Fruit fly (Drosophila melanogaster) whole organism, embryonic: ENCODE data around the gene Kah.

Source experiments
- ATbp ChIP-seq: fragments of 200-800 bp; sonication (Bioruptor generic); optimal IDR thresholded peaks from 2 replicates; lab custom pipeline; 2017; ENCODE audit warnings: missing biosample characterization, mild to moderate bottlenecking, missing genetic modification characterization, missing genetic modification reagents
- Aef1 ChIP-seq: fragments of 200-800 bp; sonication (Bioruptor generic); IDR thresholded peaks from 3 replicates; pipeline ENCODE4 v1.3.6; 2022; ENCODE audit warnings: missing biosample characterization, missing genetic modification characterization
- Atf-2 ChIP-seq: fragments of 200-800 bp; sonication (Bioruptor generic); optimal IDR thresholded peaks from 2 replicates; lab custom pipeline; 2016; ENCODE audit warnings: missing biosample characterization, missing genetic modification characterization
- Atf3 ChIP-seq: fragments of 200-800 bp; sonication (Bioruptor generic); optimal IDR thresholded peaks from 3 replicates; lab custom pipeline; 2016; ENCODE audit warnings: missing biosample characterization, missing genetic modification characterization
- CG11456 ChIP-seq: fragments of 200-800 bp; sonication (Bioruptor generic); IDR thresholded peaks from 3 replicates; pipeline ENCODE4 v1.3.6; 2022; ENCODE audit warnings: missing biosample characterization, missing genetic modification characterization
- CG13624 ChIP-seq: fragments of 200-800 bp; sonication (Bioruptor generic); optimal IDR thresholded peaks from 2 replicates; lab custom pipeline; 2016; ENCODE audit warnings: missing biosample characterization, missing genetic modification characterization
- CG16813 ChIP-seq: fragments of 200-800 bp; sonication (Bioruptor generic); IDR thresholded peaks from 3 replicates; pipeline ENCODE4 v1.3.6; 2022; ENCODE audit warnings: missing biosample characterization, missing genetic modification characterization; ENCODE audit not compliant: partially characterized antibody
- CG17912 ChIP-seq: fragments of 200-800 bp; sonication (Bioruptor generic); optimal IDR thresholded peaks from 2 replicates; lab custom pipeline; 2018; ENCODE audit warnings: missing biosample characterization, mild to moderate bottlenecking, missing genetic modification characterization
- CG2116 ChIP-seq: fragments of 200-800 bp; sonication (Bioruptor generic); optimal IDR thresholded peaks from 3 replicates; lab custom pipeline; 2018; ENCODE audit warnings: missing biosample characterization, mild to moderate bottlenecking, missing genetic modification characterization
- CG2120 ChIP-seq: fragments of 200-800 bp; sonication (Bioruptor generic); optimal IDR thresholded peaks from 3 replicates; lab custom pipeline; 2016; ENCODE audit warnings: missing biosample characterization, missing genetic modification characterization
- CG30403 ChIP-seq: fragments of 200-800 bp; sonication (Bioruptor generic); optimal IDR thresholded peaks from 3 replicates; lab custom pipeline; 2016; ENCODE audit warnings: missing biosample characterization, missing genetic modification characterization
- CG31441 ChIP-seq: fragments of 200-800 bp; sonication (Bioruptor generic); IDR thresholded peaks from 2 replicates; pipeline ENCODE4 v1.3.6; 2022; ENCODE audit warnings: missing biosample characterization, missing genetic modification characterization
- CG4282 ChIP-seq: fragments of 200-800 bp; sonication (Bioruptor generic); optimal IDR thresholded peaks from 2 replicates; lab custom pipeline; 2016; ENCODE audit warnings: missing biosample characterization, missing genetic modification characterization
- CG6654 ChIP-seq: fragments of 200-800 bp; sonication (Bioruptor generic); optimal IDR thresholded peaks from 2 replicates; lab custom pipeline; 2017; ENCODE audit warnings: missing biosample characterization, mild to moderate bottlenecking, missing genetic modification characterization
- CG6813 ChIP-seq: fragments of 200-800 bp; sonication (Bioruptor generic); optimal IDR thresholded peaks from 2 replicates; lab custom pipeline; 2017; ENCODE audit warnings: missing biosample characterization, missing genetic modification characterization, mild to moderate bottlenecking, moderate library complexity, missing genetic modification reagents
- CG7745 ChIP-seq: fragments of 200-800 bp; sonication (Bioruptor generic); optimal IDR thresholded peaks from 2 replicates; lab custom pipeline; 2018; ENCODE audit warnings: missing biosample characterization, mild to moderate bottlenecking, missing genetic modification characterization, moderate library complexity
- CG7839 ChIP-seq: fragments of 200-800 bp; sonication (Bioruptor generic); optimal IDR thresholded peaks from 3 replicates; lab custom pipeline; 2018; ENCODE audit warnings: missing biosample characterization, mild to moderate bottlenecking, missing genetic modification characterization, moderate library complexity
- CG9215 ChIP-seq: fragments of 200-800 bp; sonication (Bioruptor generic); IDR thresholded peaks from 2 replicates; pipeline ENCODE4 v1.3.6; 2022; ENCODE audit warnings: missing biosample characterization, missing genetic modification characterization
- D ChIP-seq, 2 experiments: fragments of 200-800 bp in 1 of 2; fragments of >200 bp in 1 of 2; sonication (Bioruptor generic) in 1 of 2; optimal IDR thresholded peaks; 2 replicates in 1 of 2; 3 replicates in 1 of 2; lab custom pipeline; 2017; ENCODE audit warnings: mild to moderate bottlenecking in 1 of 2, missing biosample characterization in 1 of 2, missing genetic modification characterization in 1 of 2, missing genetic modification reagents in 1 of 2
- Ets65A ChIP-seq: fragments of 200-800 bp; sonication (Bioruptor generic); peaks from one replicate; lab custom pipeline; 2016; ENCODE audit warnings: missing biosample characterization, missing genetic modification characterization
- Hmr ChIP-seq: fragments of 200-800 bp; sonication (Bioruptor generic); optimal IDR thresholded peaks from 3 replicates; lab custom pipeline; 2017; ENCODE audit warnings: mild to moderate bottlenecking, missing biosample characterization, missing genetic modification reagents, missing genetic modification characterization
- MTF-1 ChIP-seq: fragments of 200-800 bp; sonication (Bioruptor generic); optimal IDR thresholded peaks from 2 replicates; lab custom pipeline; 2018; ENCODE audit warnings: missing biosample characterization, mild to moderate bottlenecking, missing genetic modification characterization, borderline replicate concordance
- Mad ChIP-seq: fragments of 200-800 bp; sonication (Bioruptor generic); optimal IDR thresholded peaks from 2 replicates; lab custom pipeline; 2016; ENCODE audit warnings: missing biosample characterization, missing genetic modification characterization
- Meics ChIP-seq: fragments of 200-800 bp; sonication (Bioruptor generic); optimal IDR thresholded peaks from 2 replicates; lab custom pipeline; 2017; ENCODE audit warnings: missing biosample characterization, mild to moderate bottlenecking, missing genetic modification characterization
- Mrtf ChIP-seq: fragments of 200-800 bp; sonication (Bioruptor generic); IDR thresholded peaks from 3 replicates; pipeline ENCODE4 v1.3.6; 2022; ENCODE audit warnings: missing biosample characterization, missing genetic modification characterization
- PHDP ChIP-seq: fragments of 200-800 bp; sonication (Bioruptor generic); optimal IDR thresholded peaks from 3 replicates; lab custom pipeline; 2018; ENCODE audit warnings: missing biosample characterization, mild to moderate bottlenecking, missing genetic modification characterization, moderate library complexity
- Ravus ChIP-seq: fragments of 200-800 bp; sonication (Bioruptor generic); IDR thresholded peaks from 2 replicates; pipeline ENCODE4 v1.3.6; 2022; ENCODE audit warnings: missing biosample characterization, missing genetic modification characterization
- Sin3A ChIP-seq: fragments of >200 bp; optimal IDR thresholded peaks from 2 replicates; lab custom pipeline; 2018
- Sox100B ChIP-seq: fragments of 200-800 bp; sonication (Bioruptor generic); optimal IDR thresholded peaks from 3 replicates; lab custom pipeline; 2018; ENCODE audit warnings: missing biosample characterization, mild to moderate bottlenecking, missing genetic modification characterization
- chm ChIP-seq: fragments of 200-800 bp; sonication (Bioruptor generic); IDR thresholded peaks from 2 replicates; pipeline ENCODE4 v1.3.6; 2022; ENCODE audit warnings: missing biosample characterization, missing genetic modification characterization
- chn ChIP-seq: fragments of 200-800 bp; sonication (Bioruptor generic); optimal IDR thresholded peaks from 2 replicates; lab custom pipeline; 2016; ENCODE audit warnings: missing biosample characterization, missing genetic modification characterization
- dan ChIP-seq: fragments of 200-800 bp; sonication (Bioruptor generic); IDR thresholded peaks from 2 replicates; pipeline ENCODE4 v1.3.6; 2022; ENCODE audit warnings: missing biosample characterization, missing genetic modification characterization
- dysf ChIP-seq: fragments of 200-800 bp; sonication (Bioruptor generic); IDR thresholded peaks from 3 replicates; pipeline ENCODE4 v1.3.6; 2022; ENCODE audit warnings: missing biosample characterization, missing genetic modification characterization
- emc ChIP-seq: fragments of 200-800 bp; sonication (Bioruptor generic); optimal IDR thresholded peaks from 2 replicates; lab custom pipeline; 2016; ENCODE audit warnings: missing biosample characterization, missing genetic modification characterization
- en ChIP-seq: fragments of 200-800 bp; sonication (Bioruptor generic); optimal IDR thresholded peaks from 2 replicates; lab custom pipeline; 2016; ENCODE audit warnings: missing biosample characterization, missing genetic modification characterization
- fd64A ChIP-seq: fragments of 200-800 bp; sonication (Bioruptor generic); optimal IDR thresholded peaks from 3 replicates; lab custom pipeline; 2018; ENCODE audit warnings: missing biosample characterization, mild to moderate bottlenecking, missing genetic modification characterization
- lab ChIP-seq: fragments of 200-800 bp; sonication (Bioruptor generic); optimal IDR thresholded peaks from 3 replicates; lab custom pipeline; 2017; ENCODE audit warnings: missing biosample characterization, missing genetic modification characterization, mild to moderate bottlenecking, moderate library complexity, missing genetic modification reagents
- otp ChIP-seq: fragments of 200-800 bp; sonication (Bioruptor generic); IDR thresholded peaks from 3 replicates; pipeline ENCODE4, ENCODE4 v1.3.6; 2022; ENCODE audit warnings: missing biosample characterization, missing genetic modification characterization
- phol ChIP-seq: fragments of 200-800 bp; sonication (Bioruptor generic); optimal IDR thresholded peaks from 3 replicates; lab custom pipeline; 2018; ENCODE audit warnings: missing biosample characterization, mild to moderate bottlenecking, missing genetic modification characterization, moderate library complexity
- prd ChIP-seq, 3 experiments: fragments of >200 bp in 2 of 3; fragments of 200-800 bp in 1 of 3; sonication (Bioruptor generic) in 1 of 3; optimal IDR thresholded peaks in 2 of 3; IDR thresholded peaks in 1 of 3; 2 replicates in 2 of 3; 3 replicates in 1 of 3; pipeline versions ENCODE4 v1.3.6 to Lab custom; 2017 to 2022; ENCODE audit warnings: missing biosample characterization in 1 of 3, missing genetic modification characterization in 1 of 3
- ranshi ChIP-seq: fragments of 200-800 bp; sonication (Bioruptor generic); IDR thresholded peaks from 2 replicates; pipeline ENCODE4 v1.3.6; 2022; ENCODE audit warnings: missing biosample characterization, missing genetic modification characterization
- salm ChIP-seq: fragments of 200-800 bp; sonication (Bioruptor generic); optimal IDR thresholded peaks from 2 replicates; lab custom pipeline; 2018; ENCODE audit warnings: missing biosample characterization, mild to moderate bottlenecking, missing genetic modification characterization
- so ChIP-seq: fragments of 200-800 bp; sonication (Bioruptor generic); IDR thresholded peaks from 3 replicates; pipeline ENCODE4 v1.3.6; 2022; ENCODE audit warnings: missing biosample characterization, missing genetic modification characterization
- sqz ChIP-seq: fragments of 200-800 bp; sonication (Bioruptor generic); optimal IDR thresholded peaks from 3 replicates; lab custom pipeline; 2018; ENCODE audit warnings: missing biosample characterization, mild to moderate bottlenecking, missing genetic modification characterization
- tna ChIP-seq: fragments of 200-800 bp; sonication (Bioruptor generic); IDR thresholded peaks from 2 replicates; pipeline ENCODE4 v1.3.6; 2022; ENCODE audit warnings: missing biosample characterization, missing genetic modification characterization; ENCODE audit not compliant: partially characterized antibody
- vfl ChIP-seq: fragments of 200-800 bp; sonication (Bioruptor generic); optimal IDR thresholded peaks from 2 replicates; lab custom pipeline; 2016; ENCODE audit warnings: missing biosample characterization, missing genetic modification characterization
- wdn ChIP-seq: fragments of 200-800 bp; sonication (Bioruptor generic); IDR thresholded peaks from 2 replicates; pipeline ENCODE4 v1.3.6; 2022; ENCODE audit warnings: missing biosample characterization, missing genetic modification characterization

Gene Kah

DNA sequence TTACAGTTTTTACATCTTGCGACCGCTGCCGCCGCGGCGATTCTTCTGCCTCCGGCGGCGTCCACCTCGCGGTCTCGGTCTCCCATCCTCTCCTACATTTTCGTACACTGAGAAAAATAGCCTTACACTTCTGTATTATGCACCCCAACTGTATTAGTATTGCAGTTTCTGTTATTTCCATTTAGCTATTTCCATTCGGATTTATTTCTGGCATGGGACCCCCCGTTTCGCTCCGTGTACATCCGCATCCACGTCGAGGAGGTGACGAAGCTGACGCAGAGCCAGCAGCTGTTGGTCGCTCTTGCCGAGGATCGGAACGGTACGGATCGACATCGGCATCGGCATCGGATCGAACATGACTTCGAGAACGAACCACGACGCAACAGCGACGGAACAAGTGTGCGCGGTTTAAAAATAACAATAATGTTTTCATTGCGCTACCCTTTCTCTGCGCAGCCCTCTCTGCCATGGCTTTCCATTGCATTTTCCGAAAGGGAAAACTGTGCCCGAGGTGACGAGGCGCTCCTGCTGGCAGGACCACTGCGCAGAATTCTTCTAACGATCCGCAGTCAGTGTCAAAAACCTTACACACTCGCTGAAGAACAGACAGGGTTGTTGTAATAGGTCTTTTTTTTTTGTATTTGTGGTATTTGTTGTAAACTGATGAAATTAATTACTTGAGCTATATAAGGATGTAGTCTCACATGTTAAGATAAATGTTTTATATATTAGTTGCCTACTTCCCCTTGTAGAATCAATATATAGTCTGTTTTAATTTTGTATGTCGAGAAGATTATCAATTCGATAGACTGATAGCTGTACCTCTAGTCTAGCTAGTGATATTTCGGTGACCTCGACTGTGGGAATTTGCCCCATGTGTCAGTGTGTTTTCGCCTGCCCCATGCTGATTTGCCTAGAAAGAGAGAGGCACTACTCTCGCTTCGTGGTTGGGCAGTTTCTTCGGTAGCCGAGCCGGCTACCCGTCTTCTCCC, 512 bp upstream of the Kah start (continued):
- TF ChIP-seq Mad (GFP tag; lab: Kevin White, UChicago) = peak; percentile 85
- TF ChIP-seq MTF-1 (GFP tag; lab: Kevin White, UChicago) = peak; percentile 87
- TF ChIP-seq Sin3A (lab: Kevin White, UChicago) = no peak
- peak; percentile 85 for TF ChIP-seq Hmr
- peak; percentile 95 for TF ChIP-seq CG11456 (GFP tag; lab: Robert Waterston, UW)
- peak; percentile 92 for TF ChIP-seq CG2120 (GFP tag; lab: Kevin White, UChicago)
- TF ChIP-seq CG7745 (tag; lab: Kevin White, UChicago) = peak; percentile 40
- peak; percentile 87 for TF ChIP-seq CG4282 (GFP tag; lab: Kevin White, UChicago)
- peak; percentile 83 for TF ChIP-seq phol
- peak; percentile 88 for TF ChIP-seq ATbp (GFP tag; lab: Kevin White, UChicago)
- TF ChIP-seq CG6654 (GFP tag; lab: Kevin White, UChicago) = peak; percentile 52
- peak; percentile 82 for TF ChIP-seq salm (tag; lab: Kevin White, UChicago)
- TF ChIP-seq CG9215 (GFP tag; lab: Robert Waterston, UW) = peak; percentile 87
- peak; percentile 89 for TF ChIP-seq Aef1 (GFP tag; lab: Robert Waterston, UW)
- TF ChIP-seq CG7839 = peak; percentile 90
- peak; percentile 81 for TF ChIP-seq emc (GFP tag; lab: Kevin White, UChicago)
- TF ChIP-seq Mrtf (GFP tag; lab: Robert Waterston, UW) = peak; percentile 91
- TF ChIP-seq chm = peak; percentile 95
- peak; percentile 40 for TF ChIP-seq CG2116
- peak; percentile 93 for TF ChIP-seq otp (GFP tag; lab: Robert Waterston, UW)
- TF ChIP-seq Meics (GFP tag; lab: Kevin White, UChicago) = peak; percentile 88
- TF ChIP-seq prd (optimal IDR thresholded peaks at IDR 0.05; lab: Kevin White, UChicago) = no peak
- peak; percentile 94 for TF ChIP-seq prd (GFP tag; IDR thresholded peaks at IDR 0.05; lab: Robert Waterston, UW)
- TF ChIP-seq fd64A (GFP tag; lab: Kevin White, UChicago) = peak; percentile 77
- no peak for TF ChIP-seq Sox100B (GFP tag; lab: Kevin White, UChicago)
- peak; percentile 82 for TF ChIP-seq CG31441
- peak; percentile 86 for TF ChIP-seq PHDP (tag; lab: Kevin White, UChicago)
- TF ChIP-seq lab (GFP tag; lab: Kevin White, UChicago) = peak; percentile 93
- peak; percentile 94 for TF ChIP-seq dysf (GFP tag; lab: Robert Waterston, UW)
- peak; percentile 90 for TF ChIP-seq CG6813 (GFP tag; lab: Kevin White, UChicago)
- TF ChIP-seq tna = no peak
- TF ChIP-seq wdn (GFP tag; lab: Robert Waterston, UW) = peak; percentile 86
- peak; percentile 66 for TF ChIP-seq CG17912 (GFP tag; lab: Kevin White, UChicago)
- TF ChIP-seq CG30403 (GFP tag; lab: Kevin White, UChicago) = peak; percentile 90
- TF ChIP-seq so = peak; percentile 83; the same call in 2 of the 3 replicates
- peak; percentile 84 for TF ChIP-seq vfl (GFP tag; lab: Kevin White, UChicago)
- TF ChIP-seq chn (GFP tag; lab: Kevin White, UChicago) = peak; percentile 93
- TF ChIP-seq ranshi (GFP tag; lab: Robert Waterston, UW) = peak; percentile 91
- peak; percentile 82 for TF ChIP-seq dan
- no peak for TF ChIP-seq CG16813 (GFP tag; lab: Robert Waterston, UW)
- no peak for TF ChIP-seq D (optimal IDR thresholded peaks at IDR 0.05; lab: Kevin White, UChicago)
- peak; percentile 86 for TF ChIP-seq D (GFP tag; optimal IDR thresholded peaks at IDR 0.05; lab: Kevin White, UChicago)
- peak; percentile 99 for TF ChIP-seq Ets65A (GFP tag; lab: Kevin White, UChicago)
- TF ChIP-seq sqz (GFP tag; lab: Kevin White, UChicago) = no peak
- peak; percentile 87 for TF ChIP-seq Atf-2 (GFP tag; lab: Kevin White, UChicago)
- TF ChIP-seq CG13624 (GFP tag; lab: Kevin White, UChicago) = peak; percentile 93
- peak; percentile 88 for TF ChIP-seq Atf3 (GFP tag; lab: Kevin White, UChicago)
- peak; percentile 65 for TF ChIP-seq Ravus (GFP tag; lab: Robert Waterston, UW)
- TF ChIP-seq en = peak; percentile 87
